Fruit fly (Drosophila melanogaster) whole organism, prepupa: ENCODE results near the gene Vm26Ac.

Experiments
- CG1621 ChIP-seq: fragments of 200-800 bp; sonication (Bioruptor generic); optimal IDR thresholded peaks from 3 replicates; lab custom pipeline; 2018; ENCODE audit warnings: missing biosample characterization, mild to moderate bottlenecking, missing genetic modification characterization
- CG3032 ChIP-seq: fragments of 200-800 bp; optimal IDR thresholded peaks from 2 replicates; lab custom pipeline; 2019; ENCODE audit warnings: missing biosample characterization, mild to moderate bottlenecking, missing genetic modification characterization, moderate library complexity
- CG4318 ChIP-seq: fragments of 200-800 bp; sonication (Bioruptor generic); optimal IDR thresholded peaks from 3 replicates; lab custom pipeline; 2017; ENCODE audit warnings: missing biosample characterization, mild to moderate bottlenecking, missing genetic modification characterization
- Eip75B ChIP-seq: fragments of 200-800 bp; sonication (Bioruptor generic); optimal IDR thresholded peaks from 3 replicates; lab custom pipeline; 2016; ENCODE audit warnings: missing biosample characterization, missing genetic modification characterization
- Eip93F ChIP-seq: fragments of 200-800 bp; sonication (Bioruptor generic); optimal IDR thresholded peaks from 2 replicates; lab custom pipeline; 2016; ENCODE audit warnings: missing biosample characterization, mild to moderate bottlenecking, missing genetic modification characterization
- Ets21C ChIP-seq: fragments of 200-800 bp; sonication (Bioruptor generic); optimal IDR thresholded peaks from 3 replicates; lab custom pipeline; 2016; ENCODE audit warnings: missing biosample characterization, missing genetic modification characterization
- Hr38 ChIP-seq: sonication (Bioruptor generic); optimal IDR thresholded peaks from 2 replicates; lab custom pipeline; 2016; ENCODE audit warnings: missing biosample characterization, missing genetic modification characterization
- Hr39 ChIP-seq: fragments of 200-800 bp; sonication (Bioruptor generic); optimal IDR thresholded peaks from 2 replicates; lab custom pipeline; 2016; ENCODE audit warnings: missing biosample characterization, missing genetic modification characterization
- Lpt ChIP-seq: fragments of 200-800 bp; sonication (Bioruptor generic); optimal IDR thresholded peaks from 3 replicates; lab custom pipeline; 2016; ENCODE audit warnings: missing biosample characterization, missing genetic modification characterization
- Sox14 ChIP-seq: fragments of 200-800 bp; sonication (Bioruptor generic); optimal IDR thresholded peaks from 3 replicates; lab custom pipeline; 2016; ENCODE audit warnings: missing biosample characterization, missing genetic modification characterization
- Sox15 ChIP-seq: fragments of 200-800 bp; sonication (Bioruptor generic); optimal IDR thresholded peaks from 3 replicates; lab custom pipeline; 2016; ENCODE audit warnings: missing biosample characterization, missing genetic modification characterization
- dsx ChIP-seq: fragments of 200-800 bp; optimal IDR thresholded peaks from 3 replicates; lab custom pipeline; 2019; ENCODE audit warnings: missing biosample characterization, mild to moderate bottlenecking, missing genetic modification characterization, moderate library complexity; ENCODE audit not compliant: poor library complexity, severe bottlenecking
- eg ChIP-seq: fragments of 200-800 bp; sonication (Bioruptor generic); IDR thresholded peaks from 3 replicates; pipeline ENCODE4 v1.3.6; 2022; ENCODE audit warnings: missing biosample characterization, missing genetic modification characterization
- pdm3 ChIP-seq: fragments of 200-800 bp; sonication (Bioruptor generic); optimal IDR thresholded peaks from 3 replicates; lab custom pipeline; 2016; ENCODE audit warnings: missing biosample characterization, missing genetic modification characterization

DNA sequence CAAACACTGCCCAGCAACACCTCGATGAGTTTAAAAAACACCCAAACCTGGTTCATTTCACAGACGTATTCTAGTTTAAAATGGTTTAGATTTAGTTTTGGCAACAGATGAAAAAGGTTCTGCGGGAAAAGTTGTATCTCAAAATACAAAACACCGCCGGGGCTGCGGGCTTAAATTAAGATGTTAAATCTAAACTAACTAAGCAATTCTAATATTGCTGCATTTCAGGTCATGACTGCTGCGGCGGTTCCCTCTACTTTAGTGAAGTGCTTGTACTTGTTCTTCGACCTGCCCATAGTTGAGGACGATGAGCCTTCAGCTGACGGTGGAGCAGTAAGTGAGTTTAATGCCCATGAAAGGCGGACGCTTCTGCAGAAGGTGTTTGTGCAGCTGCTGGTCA is 48.2 kb downstream of the Vm26Ac start, which contains the start of gene CG14000:
- TF ChIP-seq CG4318 (GFP tag; lab: Kevin White, UChicago): no peak
- no peak for TF ChIP-seq Eip93F (GFP tag; lab: Kevin White, UChicago)
- no peak for TF ChIP-seq Hr39 (GFP tag; lab: Kevin White, UChicago)
- no peak for TF ChIP-seq CG3032 (tag; lab: Kevin White, UChicago)
- TF ChIP-seq Sox15 (GFP tag; lab: Kevin White, UChicago): no peak
- no peak for TF ChIP-seq dsx (GFP tag; lab: Kevin White, UChicago)
- TF ChIP-seq CG1621 (tag; lab: Kevin White, UChicago): no peak
- no peak for TF ChIP-seq Ets21C (GFP tag; lab: Kevin White, UChicago)
- TF ChIP-seq pdm3 (GFP tag; lab: Kevin White, UChicago): no peak
- no peak for TF ChIP-seq Eip75B (GFP tag; lab: Kevin White, UChicago)
- TF ChIP-seq Sox14 (GFP tag; lab: Kevin White, UChicago): no peak
- TF ChIP-seq Hr38 (GFP tag; lab: Kevin White, UChicago): no peak
- TF ChIP-seq Lpt (GFP tag; lab: Kevin White, UChicago): no peak
- TF ChIP-seq eg (GFP tag; lab: Robert Waterston, UW): no peak
